Worm (Caenorhabditis elegans): ENCODE results near the gene mrps-14.

mrps-14 gene

DNA sequence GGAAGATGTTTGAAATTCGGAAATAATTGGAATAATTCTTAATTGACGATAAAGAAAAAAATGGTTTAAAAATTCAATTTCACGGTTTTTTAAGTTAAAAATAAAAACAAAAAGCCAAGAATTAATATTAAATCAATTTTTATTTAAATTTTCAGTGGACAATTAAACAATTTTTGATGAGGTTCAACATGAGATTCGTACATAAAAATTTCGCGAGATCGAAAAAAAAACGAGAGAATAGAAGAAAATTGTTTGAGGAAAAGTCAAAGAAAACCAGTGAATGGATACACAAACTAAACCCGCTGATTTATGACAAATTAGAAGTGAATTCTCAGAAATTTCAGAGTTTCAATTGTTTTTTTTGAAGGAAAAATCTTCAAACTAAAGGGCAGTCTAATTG lies 27.8 kb upstream of the mrps-14 start, which contains the start of gene F54B3.2:
Gene F54B3.2 (minus strand): TSS at position 101 of the 400 bp plus-strand sequence.
- TF ChIP-seq sem-4 (tag; optimal IDR thresholded peaks at IDR 0.05) (no peak), ztf-1 (GFP tag; conservative IDR thresholded peaks at IDR 0.05) (no peak), nhr-237 (tag; optimal IDR thresholded peaks at IDR 0.05) (no peak), nhr-23 (tag; optimal IDR thresholded peaks at IDR 0.05) (no peak), nhr-25 (tag; optimal IDR thresholded peaks at IDR 0.05) (no peak), nhr-6 (tag; optimal IDR thresholded peaks at IDR 0.05) (no peak), ztf-4 (tag; optimal IDR thresholded peaks at IDR 0.05) (no peak), lin-11 (tag; optimal IDR thresholded peaks at IDR 0.05) (no peak), nhr-21 (tag; optimal IDR thresholded peaks at IDR 0.05) (no peak), zag-1 (tag; optimal IDR thresholded peaks at IDR 0.05) (no peak), sma-9 (GFP tag; optimal IDR thresholded peaks at IDR 0.05) (no peak), sma-9 (tag; optimal IDR thresholded peaks at IDR 0.05) (no peak), C34F6.9 (tag; optimal IDR thresholded peaks at IDR 0.05) (no peak), F13H6.1 (tag; optimal IDR thresholded peaks at IDR 0.05) (no peak), lin-13 (GFP tag; optimal IDR thresholded peaks at IDR 0.05) (no peak), unc-62 (GFP tag; optimal IDR thresholded peaks at IDR 0.05) (no peak), skn-1 (tag; optimal IDR thresholded peaks at IDR 0.05) (no peak)

DNA sequence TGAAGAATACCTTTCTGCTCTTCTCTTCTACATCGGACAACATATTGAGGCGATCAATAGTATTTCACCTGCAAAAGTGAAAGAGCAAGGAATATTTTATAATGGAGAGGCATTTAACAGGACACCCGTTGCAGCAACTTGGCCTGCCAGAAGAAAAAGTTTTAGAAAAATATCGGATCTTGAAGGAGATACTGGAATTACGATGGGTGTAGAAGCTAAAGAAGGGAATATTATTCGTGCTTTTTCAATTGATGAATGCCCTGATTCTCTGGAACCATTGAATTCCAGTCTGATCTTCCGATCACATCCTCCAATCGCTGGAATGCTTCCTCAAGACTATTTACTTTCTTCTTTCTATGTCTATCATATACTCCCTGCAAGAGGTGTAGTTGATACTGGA lies 19.0 kb upstream of the mrps-14 start:
- no peak for TF ChIP-seq F13H6.1 (tag; optimal IDR thresholded peaks at IDR 0.05)

DNA sequence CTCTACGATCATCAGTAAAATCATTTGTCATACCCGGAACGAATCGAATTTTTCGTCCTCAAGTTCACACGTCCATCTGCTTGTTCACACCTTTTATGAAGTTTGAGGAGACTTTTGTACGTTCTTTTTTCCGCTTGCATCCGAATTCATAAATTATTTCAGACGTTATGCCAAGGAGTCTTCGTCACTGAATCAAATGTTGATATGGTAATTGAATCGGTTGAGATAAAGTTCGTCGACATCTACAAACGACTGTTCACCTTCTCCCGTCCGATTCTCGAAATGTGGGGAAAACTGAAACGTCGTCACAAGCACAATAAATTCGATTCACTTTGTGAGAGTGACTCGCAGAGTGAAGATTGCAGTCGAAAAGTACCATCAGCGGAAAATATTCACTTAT lies 9.8 kb upstream of the mrps-14 start:
- TF ChIP-seq nhr-237 (tag; optimal IDR thresholded peaks at IDR 0.05) = no peak
- no peak for TF ChIP-seq nhr-11 (tag; optimal IDR thresholded peaks at IDR 0.05)
- no peak for TF ChIP-seq blmp-1 (tag; optimal IDR thresholded peaks at IDR 0.05; ENCODE audit: insufficient read depth)
- TF ChIP-seq skn-1 (tag; optimal IDR thresholded peaks at IDR 0.05) = no peak
- no peak for TF ChIP-seq nhr-23 (tag; optimal IDR thresholded peaks at IDR 0.05)
- TF ChIP-seq snpc-4 (tag; optimal IDR thresholded peaks at IDR 0.05) = no peak
- TF ChIP-seq Y55F3AM.14 (GFP tag; optimal IDR thresholded peaks at IDR 0.05) = no peak
- no peak for TF ChIP-seq elt-3 (tag; optimal IDR thresholded peaks at IDR 0.05)
- TF ChIP-seq nhr-10 (tag; optimal IDR thresholded peaks at IDR 0.05) = no peak
- no peak for TF ChIP-seq ceh-82 (tag; optimal IDR thresholded peaks at IDR 0.05)
- no peak for TF ChIP-seq R02D3.7 (tag; optimal IDR thresholded peaks at IDR 0.05)
- TF ChIP-seq ztf-11 (tag; optimal IDR thresholded peaks at IDR 0.05) = no peak
- no peak for TF ChIP-seq lin-13 (GFP tag; optimal IDR thresholded peaks at IDR 0.05)
- TF ChIP-seq sem-4 (tag; optimal IDR thresholded peaks at IDR 0.05) = no peak
- TF ChIP-seq lin-11 (tag; optimal IDR thresholded peaks at IDR 0.05) = no peak
- no peak for TF ChIP-seq ama-1 (optimal IDR thresholded peaks at IDR 0.05)
- TF ChIP-seq sma-9 (GFP tag; optimal IDR thresholded peaks at IDR 0.05) = no peak
- no peak for TF ChIP-seq sma-9 (tag; optimal IDR thresholded peaks at IDR 0.05)
- no peak for TF ChIP-seq C34F6.9 (tag; optimal IDR thresholded peaks at IDR 0.05)

DNA sequence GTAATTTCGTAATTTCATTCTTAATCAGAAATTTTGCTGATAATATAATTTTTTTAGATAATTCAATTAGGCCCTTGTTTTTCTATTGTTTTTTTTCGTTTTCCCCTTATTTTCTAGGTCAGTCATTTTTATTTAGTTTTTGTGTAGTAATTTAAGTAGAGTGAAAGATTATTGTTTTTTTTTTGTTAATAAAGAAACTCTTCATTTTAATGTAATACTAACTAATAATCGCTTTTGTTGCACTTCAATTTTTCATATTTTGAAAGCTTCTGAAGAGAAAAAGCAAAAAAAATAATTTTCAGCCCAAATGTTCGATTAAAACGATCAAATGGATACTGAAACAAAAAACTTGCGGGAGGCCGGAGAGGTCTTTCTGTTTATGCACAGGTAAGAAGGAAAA lies 8.7 kb upstream of the mrps-14 start, which contains the start of gene F54B3.1:
Gene F54B3.1 (plus strand): TSS at position 301 of the 400 bp plus-strand sequence.
- TF ChIP-seq blmp-1 (tag; optimal IDR thresholded peaks at IDR 0.05; ENCODE audit: insufficient read depth) = no peak
- TF ChIP-seq ztf-1 (GFP tag; conservative IDR thresholded peaks at IDR 0.05) = no peak
- TF ChIP-seq sem-4 (tag; optimal IDR thresholded peaks at IDR 0.05) = no peak
- TF ChIP-seq lin-13 (GFP tag; optimal IDR thresholded peaks at IDR 0.05) = no peak
- TF ChIP-seq snpc-4 (tag; optimal IDR thresholded peaks at IDR 0.05) = no peak
- TF ChIP-seq mdl-1 (tag; optimal IDR thresholded peaks at IDR 0.05) = no peak
- TF ChIP-seq nhr-10 (tag; optimal IDR thresholded peaks at IDR 0.05) = no peak
- no peak for TF ChIP-seq nhr-25 (tag; optimal IDR thresholded peaks at IDR 0.05)
- no peak for TF ChIP-seq nhr-23 (tag; optimal IDR thresholded peaks at IDR 0.05)
- no peak for TF ChIP-seq unc-39 (tag; optimal IDR thresholded peaks at IDR 0.05)
- no peak for TF ChIP-seq F13H6.1 (tag; optimal IDR thresholded peaks at IDR 0.05)
- TF ChIP-seq nhr-237 (tag; optimal IDR thresholded peaks at IDR 0.05) = no peak
- TF ChIP-seq aly-2 (tag; optimal IDR thresholded peaks at IDR 0.05) = no peak
- no peak for TF ChIP-seq Y55F3AM.14 (GFP tag; optimal IDR thresholded peaks at IDR 0.05)
- no peak for TF ChIP-seq unc-62 (GFP tag; optimal IDR thresholded peaks at IDR 0.05)
- no peak for TF ChIP-seq ztf-11 (tag; optimal IDR thresholded peaks at IDR 0.05)
- TF ChIP-seq mbf-1 (tag; optimal IDR thresholded peaks at IDR 0.05) = no peak

DNA sequence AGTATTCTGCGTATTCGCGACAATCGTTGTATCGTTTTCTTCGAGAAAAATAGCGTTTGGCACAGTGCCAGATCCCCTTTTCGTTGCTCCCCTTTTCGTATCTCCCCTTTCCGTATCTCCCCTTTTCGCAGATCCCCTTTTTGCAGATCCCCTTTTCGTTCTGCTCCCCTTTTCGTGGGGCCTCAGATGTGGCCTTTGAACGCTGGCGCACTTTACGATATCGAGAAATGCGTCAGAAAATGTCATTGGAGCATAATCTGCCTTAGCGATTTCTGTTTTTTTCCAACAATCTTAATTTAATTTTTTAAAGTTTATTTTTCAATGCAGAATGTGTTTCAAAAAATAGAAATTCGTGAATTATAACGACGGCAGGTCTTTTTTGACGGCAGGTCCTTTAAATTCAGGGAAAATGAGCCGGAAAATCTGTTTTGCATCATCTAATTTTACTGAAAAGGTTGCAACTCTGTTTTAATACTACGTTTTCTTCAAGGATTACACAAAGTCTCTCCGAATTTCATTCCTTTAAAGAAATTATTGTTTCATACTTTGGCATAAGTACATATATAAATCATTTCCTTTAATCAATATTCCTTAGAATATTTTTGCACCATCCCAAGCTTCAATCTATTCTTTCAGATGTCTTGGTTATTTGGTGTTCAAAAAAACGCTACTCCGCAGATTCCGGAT lies 6.2 kb upstream of the mrps-14 start, which contains the start of gene atad-3:
Gene atad-3 (plus strand): TSS at position 637 of the 687 bp plus-strand sequence.
- TF ChIP-seq nhr-129 (tag; optimal IDR thresholded peaks at IDR 0.05) (peak; percentile 86), nhr-77 (tag; optimal IDR thresholded peaks at IDR 0.05) (no peak), ztf-4 (tag; optimal IDR thresholded peaks at IDR 0.05) (peak; percentile 43), gmeb-1 (tag; optimal IDR thresholded peaks at IDR 0.05) (peak; percentile 83), blmp-1 (tag; optimal IDR thresholded peaks at IDR 0.05; ENCODE audit: insufficient read depth) (peak; percentile 13), nhr-12 (tag; optimal IDR thresholded peaks at IDR 0.05) (no peak), ceh-16 (tag; optimal IDR thresholded peaks at IDR 0.05) (no peak), alr-1 (tag; optimal IDR thresholded peaks at IDR 0.05) (no peak), sma-9 (GFP tag; optimal IDR thresholded peaks at IDR 0.05) (peak; percentile 94), sma-9 (tag; optimal IDR thresholded peaks at IDR 0.05) (no peak), nhr-10 (tag; optimal IDR thresholded peaks at IDR 0.05) (no peak), nhr-23 (tag; optimal IDR thresholded peaks at IDR 0.05) (no peak), elt-1 (tag; optimal IDR thresholded peaks at IDR 0.05) (no peak), unc-62 (GFP tag; optimal IDR thresholded peaks at IDR 0.05) (no peak), lin-39 (tag; optimal IDR thresholded peaks at IDR 0.05) (no peak), peb-1 (tag; optimal IDR thresholded peaks at IDR 0.05) (no peak), lsy-2 (tag; optimal IDR thresholded peaks at IDR 0.05) (peak; percentile 83 to 91), C34F6.9 (tag; optimal IDR thresholded peaks at IDR 0.05) (peak; percentile 89), mab-5 (tag; optimal IDR thresholded peaks at IDR 0.05) (peak; percentile 76), unc-39 (tag; optimal IDR thresholded peaks at IDR 0.05) (no peak), lin-13 (GFP tag; optimal IDR thresholded peaks at IDR 0.05) (peak; percentile 92), ztf-11 (tag; optimal IDR thresholded peaks at IDR 0.05) (no peak), skn-1 (tag; optimal IDR thresholded peaks at IDR 0.05) (no peak), Y55F3AM.14 (GFP tag; optimal IDR thresholded peaks at IDR 0.05) (peak; percentile 46)
